Worm (Caenorhabditis elegans) whole organism, mixed stage, embryonic: Measurements from ENCODE around the gene txt-5.

ENCODE experiments used
- M03D4.4 ChIP-seq: sonication (generic microtip); optimal IDR thresholded peaks from 2 replicates; lab custom pipeline; 2017; ENCODE audit warnings: mild to moderate bottlenecking, missing genetic modification characterization, missing compliant biosample characterization
- bed-3 ChIP-seq: fragments of 200-800 bp; sonication (Bioruptor generic); optimal IDR thresholded peaks from 3 replicates; lab custom pipeline; 2018; ENCODE audit warnings: mild to moderate bottlenecking, missing genetic modification characterization, moderate library complexity, missing compliant biosample characterization
- blmp-1 ChIP-seq: fragments of 150-350 bp; optimal IDR thresholded peaks from 2 replicates; lab custom pipeline; 2014; ENCODE audit warnings: missing biosample characterization, missing genetic modification characterization
- ceh-39 ChIP-seq: fragments of 150-350 bp; optimal IDR thresholded peaks from 2 replicates; lab custom pipeline; 2014; ENCODE audit warnings: missing biosample characterization, missing genetic modification characterization
- ceh-43 ChIP-seq: fragments of 200-800 bp; sonication (Bioruptor generic); optimal IDR thresholded peaks from 2 replicates; lab custom pipeline; 2018; ENCODE audit warnings: mild to moderate bottlenecking, missing genetic modification characterization, moderate library complexity, missing compliant biosample characterization
- ces-1 ChIP-seq: fragments of 150-350 bp; optimal IDR thresholded peaks from 2 replicates; lab custom pipeline; 2014; ENCODE audit warnings: missing biosample characterization, missing genetic modification reagents, missing genetic modification characterization
- cnd-1 ChIP-seq: fragments of 200-800 bp; sonication (Bioruptor generic); optimal IDR thresholded peaks from 2 replicates; lab custom pipeline; 2018; ENCODE audit warnings: mild to moderate bottlenecking, missing genetic modification characterization, missing compliant biosample characterization
- drap-1 ChIP-seq: fragments of 200-800 bp; sonication (Bioruptor generic); optimal IDR thresholded peaks from 3 replicates; lab custom pipeline; 2018; ENCODE audit warnings: mild to moderate bottlenecking, missing genetic modification characterization, missing compliant biosample characterization
- elt-1 ChIP-seq: sonication (generic microtip); optimal IDR thresholded peaks from 2 replicates; lab custom pipeline; 2017; ENCODE audit warnings: missing genetic modification characterization, mild to moderate bottlenecking, missing compliant biosample characterization, antibody characterized with exemption, moderate library complexity, borderline replicate concordance; ENCODE audit not compliant: insufficient read depth
- elt-3 ChIP-seq: fragments of 150-350 bp; optimal IDR thresholded peaks from 2 replicates; lab custom pipeline; 2014; ENCODE audit warnings: missing biosample characterization, missing genetic modification characterization
- flh-1 ChIP-seq: fragments of 200-800 bp; sonication (Bioruptor generic); optimal IDR thresholded peaks from 2 replicates; lab custom pipeline; 2018; ENCODE audit warnings: mild to moderate bottlenecking, missing genetic modification characterization, moderate library complexity, missing compliant biosample characterization
- ham-2 ChIP-seq: fragments of 200-800 bp; sonication (Bioruptor generic); optimal IDR thresholded peaks from 2 replicates; lab custom pipeline; 2018; ENCODE audit warnings: mild to moderate bottlenecking, missing genetic modification characterization, missing compliant biosample characterization
- hlh-1 ChIP-seq: fragments of 150-350 bp; optimal IDR thresholded peaks from 2 replicates; lab custom pipeline; 2014; ENCODE audit warnings: missing biosample characterization, missing genetic modification reagents, missing genetic modification characterization
- lin-13 ChIP-seq: fragments of 150-350 bp; optimal IDR thresholded peaks from 2 replicates; lab custom pipeline; 2014; ENCODE audit warnings: missing biosample characterization, missing genetic modification characterization
- lsy-2 ChIP-seq: fragments of 150-350 bp; optimal IDR thresholded peaks from 2 replicates; lab custom pipeline; 2014; ENCODE audit warnings: missing biosample characterization, missing genetic modification characterization
- mab-5 ChIP-seq: fragments of 150-350 bp; optimal IDR thresholded peaks from 2 replicates; lab custom pipeline; 2014; ENCODE audit warnings: missing biosample characterization, missing genetic modification characterization
- mep-1 ChIP-seq: fragments of 150-350 bp; optimal IDR thresholded peaks from 2 replicates; lab custom pipeline; 2017; ENCODE audit warnings: missing biosample characterization, missing genetic modification reagents, missing genetic modification characterization, inconsistent platforms
- nhr-12 ChIP-seq: fragments of 150-350 bp; optimal IDR thresholded peaks from 2 replicates; lab custom pipeline; 2014; ENCODE audit warnings: missing biosample characterization, missing genetic modification characterization
- nhr-2 ChIP-seq: fragments of 150-350 bp; optimal IDR thresholded peaks from 2 replicates; lab custom pipeline; 2014; ENCODE audit warnings: missing biosample characterization, missing genetic modification characterization
- nhr-237 ChIP-seq: fragments of 150-350 bp; optimal IDR thresholded peaks from 2 replicates; lab custom pipeline; 2014; ENCODE audit warnings: missing biosample characterization, missing genetic modification characterization
- nhr-28 ChIP-seq: fragments of 150-350 bp; optimal IDR thresholded peaks from 2 replicates; lab custom pipeline; 2014; ENCODE audit warnings: missing biosample characterization, missing genetic modification characterization
- pha-4 ChIP-seq: fragments of 150-350 bp; optimal IDR thresholded peaks from 2 replicates; lab custom pipeline; 2018; ENCODE audit warnings: missing biosample characterization, missing genetic modification reagents, missing genetic modification characterization
- sem-2 ChIP-seq: fragments of 200-800 bp; sonication (Bioruptor generic); optimal IDR thresholded peaks from 2 replicates; lab custom pipeline; 2018; ENCODE audit warnings: mild to moderate bottlenecking, missing genetic modification characterization, missing compliant biosample characterization
- snpc-4 ChIP-seq: fragments of 150-350 bp; optimal IDR thresholded peaks from 2 replicates; lab custom pipeline; 2014; ENCODE audit warnings: missing biosample characterization, missing genetic modification characterization
- sptf-1 ChIP-seq: sonication (generic microtip); optimal IDR thresholded peaks from 2 replicates; lab custom pipeline; 2017; ENCODE audit warnings: mild to moderate bottlenecking, missing genetic modification characterization, moderate library complexity, missing compliant biosample characterization
- tbx-8 ChIP-seq: fragments of 200-800 bp; sonication (Bioruptor generic); optimal IDR thresholded peaks from 2 replicates; lab custom pipeline; 2018; ENCODE audit warnings: mild to moderate bottlenecking, missing genetic modification characterization, moderate library complexity, missing compliant biosample characterization
- unc-120 ChIP-seq: sonication (generic microtip); optimal IDR thresholded peaks from 2 replicates; lab custom pipeline; 2017; ENCODE audit warnings: missing genetic modification characterization, missing compliant biosample characterization; ENCODE audit not compliant: poor library complexity, severe bottlenecking
- unc-39 ChIP-seq: fragments of 150-350 bp; optimal IDR thresholded peaks from 2 replicates; lab custom pipeline; 2014; ENCODE audit warnings: missing biosample characterization, missing genetic modification characterization
- unc-62 ChIP-seq: fragments of 150-350 bp; optimal IDR thresholded peaks from 2 replicates; lab custom pipeline; 2014; ENCODE audit warnings: missing biosample characterization, missing genetic modification reagents, missing genetic modification characterization
- zip-8 ChIP-seq: fragments of 150-350 bp; optimal IDR thresholded peaks from 2 replicates; lab custom pipeline; 2014; ENCODE audit warnings: missing biosample characterization, missing genetic modification characterization
- ztf-11 ChIP-seq: fragments of 150-350 bp; optimal IDR thresholded peaks from 2 replicates; lab custom pipeline; 2014; ENCODE audit warnings: missing biosample characterization, missing genetic modification characterization

Gene txt-5

ce11 chrV:7854603-7855002, 17.7 kb upstream of the txt-5 start, which contains the start of the genes C37C3.9 and C37C3.18:
C37C3.9 (minus strand) TSS chrV:7854700.
C37C3.18 (plus strand) TSS chrV:7854993.
- TF ChIP-seq ham-2 (GFP tag; lab: Kevin White, UChicago) = peak; percentile 66
- TF ChIP-seq mep-1 (tag; lab: Kevin White, UChicago) = peak; percentile 58
- no peak for TF ChIP-seq nhr-28
- peak; percentile 49 for TF ChIP-seq nhr-237 (tag; lab: Kevin White, UChicago)
- no peak for TF ChIP-seq elt-3
- TF ChIP-seq bed-3 (GFP tag; lab: Kevin White, UChicago) = no peak
- peak; percentile 47 for TF ChIP-seq unc-120 (tag; lab: Kevin White, UChicago)
- peak; percentile 51 for TF ChIP-seq lsy-2
- peak; percentile 2 for TF ChIP-seq blmp-1 (tag; lab: Kevin White, UChicago)
- TF ChIP-seq pha-4 (tag; lab: Kevin White, UChicago) = peak; percentile 75
- peak; percentile 49 for TF ChIP-seq ces-1 (GFP tag; lab: Kevin White, UChicago)
- no peak for TF ChIP-seq ztf-11 (tag; lab: Kevin White, UChicago)
- TF ChIP-seq unc-62 = peak; percentile 46
- TF ChIP-seq, all 35 proteins: peak for 9

DNA sequence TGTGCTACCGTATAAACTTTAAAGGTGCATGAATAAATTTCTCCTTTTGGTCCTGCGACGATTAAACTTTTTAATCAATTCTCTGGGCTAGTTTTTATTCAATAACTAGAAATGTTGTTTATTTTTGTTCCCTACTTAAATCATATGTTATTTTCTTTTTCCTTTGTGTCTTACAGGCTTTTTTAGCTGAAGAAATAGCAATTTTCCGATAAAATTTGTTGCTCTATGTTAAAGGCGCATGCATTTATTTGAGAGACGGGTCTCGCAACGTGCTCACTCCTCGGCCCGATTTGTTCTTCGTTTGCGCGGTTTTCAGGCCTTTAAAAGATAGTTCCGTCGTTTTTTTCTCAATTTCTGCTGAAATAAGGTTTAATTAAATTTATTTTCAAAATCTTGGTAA, 17.0 kb upstream of the txt-5 start:
- TF ChIP-seq ceh-39 (tag; lab: Kevin White, UChicago) = no peak
- TF ChIP-seq ces-1 (GFP tag; lab: Kevin White, UChicago) = peak; percentile 11
- TF ChIP-seq elt-3 = no peak
- no peak for TF ChIP-seq pha-4 (tag; lab: Kevin White, UChicago)
- no peak for TF ChIP-seq ceh-43 (GFP tag; lab: Kevin White, UChicago)
- TF ChIP-seq zip-8 (tag; lab: Kevin White, UChicago) = no peak
- no peak for TF ChIP-seq sem-2 (GFP tag; lab: Kevin White, UChicago)
- peak; percentile 27 for TF ChIP-seq mep-1 (tag; lab: Kevin White, UChicago)

- TF ChIP-seq tbx-8 (GFP tag; lab: Kevin White, UChicago) = no peak
Measured at ce11 chrV:7852078-7852477, 15.1 kb upstream of the txt-5 start.

ce11 chrV:7848251-7848650, 11.3 kb upstream of the txt-5 start:
- TF ChIP-seq lsy-2 (no peak), hlh-1 (tag; lab: Kevin White, UChicago) (no peak), flh-1 (no peak), cnd-1 (tag; lab: Kevin White, UChicago) (no peak), sptf-1 (peak; percentile 56), nhr-2 (tag; lab: Kevin White, UChicago) (no peak), unc-39 (no peak)

ce11 chrV:7847687-7848086, 10.8 kb upstream of the txt-5 start:
- TF ChIP-seq pha-4 (tag; lab: Kevin White, UChicago) = peak; percentile 62
- no peak for TF ChIP-seq unc-62

DNA sequence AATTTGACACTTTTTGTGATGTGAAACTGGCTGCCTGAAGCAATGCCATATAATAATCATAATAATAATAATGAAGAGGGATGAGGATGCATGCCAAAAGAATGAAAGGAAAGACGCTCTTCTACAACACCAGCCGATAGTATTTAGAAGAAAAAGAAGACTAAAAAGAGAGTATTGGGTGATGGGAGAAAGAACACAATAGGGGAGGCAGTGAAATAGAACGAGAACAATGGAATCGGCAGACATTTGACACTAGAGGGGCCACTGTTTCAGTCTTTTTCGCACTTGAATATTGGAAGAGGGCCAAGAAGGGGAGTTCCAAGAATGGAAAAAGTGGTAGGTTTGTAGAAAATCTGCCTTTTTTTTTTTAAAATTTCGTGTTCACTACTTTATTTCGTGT, 10.2 kb upstream of the txt-5 start, which contains the start of gene memo-1:
Gene memo-1 (minus strand): TSS at position 2 of the 400 bp plus-strand sequence.
- TF ChIP-seq lin-13 (no peak), nhr-12 (no peak), lsy-2 (no peak), cnd-1 (tag; lab: Kevin White, UChicago) (no peak), ceh-43 (GFP tag; lab: Kevin White, UChicago) (no peak), ham-2 (GFP tag; lab: Kevin White, UChicago) (no peak), sptf-1 (no peak), nhr-237 (tag; lab: Kevin White, UChicago) (no peak)

- TF ChIP-seq ces-1 (GFP tag; lab: Kevin White, UChicago) (no peak), unc-39 (no peak), cnd-1 (tag; lab: Kevin White, UChicago) (no peak), M03D4.4 (tag; lab: Kevin White, UChicago) (no peak), unc-120 (tag; lab: Kevin White, UChicago) (no peak), mab-5 (tag; lab: Kevin White, UChicago) (no peak), ham-2 (GFP tag; lab: Kevin White, UChicago) (no peak), ceh-43 (GFP tag; lab: Kevin White, UChicago) (no peak), lin-13 (no peak), mep-1 (tag; lab: Kevin White, UChicago) (no peak), ztf-11 (tag; lab: Kevin White, UChicago) (no peak), drap-1 (GFP tag; lab: Kevin White, UChicago) (no peak), sem-2 (GFP tag; lab: Kevin White, UChicago) (no peak), elt-1 (no peak), lsy-2 (no peak), nhr-2 (tag; lab: Kevin White, UChicago) (no peak), tbx-8 (GFP tag; lab: Kevin White, UChicago) (no peak), snpc-4 (no peak), pha-4 (tag; lab: Kevin White, UChicago) (no peak)
Measured at ce11 chrV:7842228-7842627, 5.3 kb upstream of the txt-5 start, which contains the start of gene grd-8. grd-8 (plus strand) TSS chrV:7842528.
